Worm (Caenorhabditis elegans) whole organism, L1 larva: ENCODE measurements around the gene F57B9.8.
A peak's percentile ranks its signal among the peaks of the same experiment; 100 is the strongest.

Experiments
- C16A3.4 ChIP-seq: fragments of 150-350 bp; optimal IDR thresholded peaks from 2 replicates; lab custom pipeline; 2014; ENCODE audit warnings: missing biosample characterization, missing genetic modification characterization
- C34B4.2 ChIP-seq: sonication (generic microtip); optimal IDR thresholded peaks from 2 replicates; lab custom pipeline; 2017; ENCODE audit warnings: mild to moderate bottlenecking, missing genetic modification characterization, missing compliant biosample characterization
- F16B12.6 ChIP-seq: fragments of 150-350 bp; optimal IDR thresholded peaks from 2 replicates; lab custom pipeline; 2014; ENCODE audit warnings: missing biosample characterization, missing genetic modification characterization
- ama-1 ChIP-seq: fragments of 150-350 bp; optimal IDR thresholded peaks from 2 replicates; lab custom pipeline; 2014
- blmp-1 ChIP-seq: fragments of 150-350 bp; optimal IDR thresholded peaks from 2 replicates; lab custom pipeline; 2014; ENCODE audit warnings: missing biosample characterization, missing genetic modification characterization
- ceh-8 ChIP-seq: fragments of 200-800 bp; sonication (Bioruptor generic); optimal IDR thresholded peaks from 2 replicates; lab custom pipeline; 2018; ENCODE audit warnings: mild to moderate bottlenecking, missing genetic modification characterization, moderate library complexity, missing compliant biosample characterization
- ceh-90 ChIP-seq: sonication (generic microtip); optimal IDR thresholded peaks from 2 replicates; lab custom pipeline; 2016; ENCODE audit warnings: missing genetic modification characterization, missing compliant biosample characterization
- ces-1 ChIP-seq: fragments of 150-350 bp; optimal IDR thresholded peaks from 2 replicates; lab custom pipeline; 2014; ENCODE audit warnings: missing biosample characterization, missing genetic modification reagents, missing genetic modification characterization
- dpl-1 ChIP-seq, 3 experiments: fragments of 150-350 bp in 2 of 3; sonication (generic microtip) in 1 of 3; optimal IDR thresholded peaks; 2 replicates each; lab custom pipeline; 2014 to 2017; ENCODE audit warnings: missing biosample characterization in 3 of 3, missing genetic modification characterization in 3 of 3, missing genetic modification reagents in 3 of 3
- dsc-1 ChIP-seq: sonication (generic microtip); optimal IDR thresholded peaks from 2 replicates; lab custom pipeline; 2016; ENCODE audit warnings: mild to moderate bottlenecking, missing genetic modification characterization, missing compliant biosample characterization
- egl-27 ChIP-seq, 2 experiments: fragments of 150-350 bp in 1 of 2; sonication (generic microtip); optimal IDR thresholded peaks; 3 replicates each; lab custom pipeline; 2017 to 2018; ENCODE audit warnings: missing biosample characterization in 2 of 2, missing genetic modification characterization in 2 of 2, missing genetic modification reagents in 2 of 2
- fkh-10 ChIP-seq: sonication (generic microtip); optimal IDR thresholded peaks from 2 replicates; lab custom pipeline; 2017; ENCODE audit warnings: missing biosample characterization, missing genetic modification reagents, missing genetic modification characterization
- fkh-8 ChIP-seq: sonication (generic microtip); optimal IDR thresholded peaks from 2 replicates; lab custom pipeline; 2016; ENCODE audit warnings: mild to moderate bottlenecking, missing genetic modification characterization, missing compliant biosample characterization
- grh-1 ChIP-seq: fragments of 200-800 bp; sonication (Bioruptor generic); IDR thresholded peaks from 2 replicates; pipeline ENCODE4 v1.3.6; 2022; ENCODE audit warnings: missing genetic modification reagents, missing genetic modification characterization, missing compliant biosample characterization
- hpl-2 ChIP-seq: fragments of 150-350 bp; optimal IDR thresholded peaks from 2 replicates; lab custom pipeline; 2014; ENCODE audit warnings: missing biosample characterization, missing genetic modification reagents, missing genetic modification characterization
- irx-1 ChIP-seq: sonication (generic microtip); optimal IDR thresholded peaks from 2 replicates; lab custom pipeline; 2016; ENCODE audit warnings: missing genetic modification characterization, missing compliant biosample characterization
- isw-1 ChIP-seq: fragments of 200-800 bp; sonication (Bioruptor generic); IDR thresholded peaks from 2 replicates; pipeline ENCODE4 v1.3.6; 2022; ENCODE audit warnings: missing genetic modification characterization, missing compliant biosample characterization
- lin-13 ChIP-seq: fragments of 150-350 bp; optimal IDR thresholded peaks from 2 replicates; lab custom pipeline; 2014; ENCODE audit warnings: missing biosample characterization, missing genetic modification reagents, missing genetic modification characterization
- lin-14 ChIP-seq: fragments of 200-800 bp; sonication (Bioruptor generic); optimal IDR thresholded peaks from 2 replicates; lab custom pipeline; 2018; ENCODE audit warnings: mild to moderate bottlenecking, missing genetic modification characterization, moderate library complexity, missing compliant biosample characterization
- lin-35 ChIP-seq, 2 experiments: fragments of 150-350 bp; optimal IDR thresholded peaks; 2 replicates each; lab custom pipeline; 2014; ENCODE audit warnings: missing biosample characterization in 2 of 2, missing genetic modification characterization in 2 of 2, missing genetic modification reagents in 2 of 2
- lir-3 ChIP-seq: sonication (generic microtip); optimal IDR thresholded peaks from 2 replicates; lab custom pipeline; 2016; ENCODE audit warnings: mild to moderate bottlenecking, missing genetic modification characterization, moderate library complexity, missing compliant biosample characterization; ENCODE audit not compliant: poor library complexity
- lsy-2 ChIP-seq, 2 experiments: fragments of 150-350 bp; optimal IDR thresholded peaks; 2 replicates each; lab custom pipeline; 2014; ENCODE audit warnings: missing biosample characterization in 2 of 2, missing genetic modification characterization in 2 of 2
- mdl-1 ChIP-seq, 2 experiments: fragments of 150-350 bp; optimal IDR thresholded peaks; 2 replicates each; lab custom pipeline; 2014 to 2017; ENCODE audit warnings: missing biosample characterization in 2 of 2, missing genetic modification characterization in 2 of 2, inconsistent platforms in 1 of 2
- nhr-11 ChIP-seq: fragments of 150-350 bp; optimal IDR thresholded peaks from 2 replicates; lab custom pipeline; 2014; ENCODE audit warnings: missing biosample characterization, missing genetic modification characterization
- nhr-19 ChIP-seq: fragments of 200-800 bp; sonication (Bioruptor generic); conservative IDR thresholded peaks from 2 replicates; pipeline ENCODE4 v1.3.6; 2022; ENCODE audit warnings: missing genetic modification characterization, missing compliant biosample characterization
- nhr-20 ChIP-seq: sonication (generic microtip); optimal IDR thresholded peaks from 2 replicates; lab custom pipeline; 2016; ENCODE audit warnings: mild to moderate bottlenecking, missing genetic modification characterization, missing compliant biosample characterization
- nhr-237 ChIP-seq: fragments of 150-350 bp; optimal IDR thresholded peaks from 2 replicates; lab custom pipeline; 2014; ENCODE audit warnings: missing biosample characterization, missing genetic modification characterization
- nhr-28 ChIP-seq: fragments of 150-350 bp; optimal IDR thresholded peaks from 2 replicates; lab custom pipeline; 2014; ENCODE audit warnings: missing biosample characterization, missing genetic modification characterization
- nhr-76 ChIP-seq: sonication (generic microtip); optimal IDR thresholded peaks from 2 replicates; lab custom pipeline; 2017; ENCODE audit warnings: missing biosample characterization, missing genetic modification characterization
- pax-3 ChIP-seq: fragments of 200-800 bp; sonication (Bioruptor generic); optimal IDR thresholded peaks from 2 replicates; lab custom pipeline; 2018; ENCODE audit warnings: mild to moderate bottlenecking, missing genetic modification characterization, moderate library complexity, missing compliant biosample characterization
- rnt-1 ChIP-seq: sonication (generic microtip); optimal IDR thresholded peaks from 2 replicates; lab custom pipeline; 2016; ENCODE audit warnings: mild to moderate bottlenecking, missing genetic modification characterization, moderate library complexity, missing compliant biosample characterization
- sox-4 ChIP-seq: sonication (generic microtip); optimal IDR thresholded peaks from 2 replicates; lab custom pipeline; 2016; ENCODE audit warnings: missing genetic modification characterization, missing compliant biosample characterization
- sptf-1 ChIP-seq: fragments of 150-350 bp; optimal IDR thresholded peaks from 2 replicates; lab custom pipeline; 2014; ENCODE audit warnings: missing biosample characterization, missing genetic modification characterization
- tlp-1 ChIP-seq: fragments of 150-350 bp; optimal IDR thresholded peaks from 2 replicates; lab custom pipeline; 2014; ENCODE audit warnings: missing biosample characterization, missing genetic modification characterization
- unc-98 ChIP-seq: fragments of 200-800 bp; sonication (Bioruptor generic); IDR thresholded peaks from 2 replicates; pipeline ENCODE4 v1.3.6; 2022; ENCODE audit warnings: missing genetic modification characterization, missing compliant biosample characterization
- xbp-1 ChIP-seq: sonication (generic microtip); optimal IDR thresholded peaks from 2 replicates; lab custom pipeline; 2016; ENCODE audit warnings: missing genetic modification characterization, missing compliant biosample characterization
- zip-4 ChIP-seq: fragments of 200-800 bp; sonication (Bioruptor generic); optimal IDR thresholded peaks from 2 replicates; lab custom pipeline; 2018; ENCODE audit warnings: mild to moderate bottlenecking, missing genetic modification characterization, moderate library complexity, missing compliant biosample characterization
- ztf-11 ChIP-seq, 2 experiments: sonication (generic microtip); optimal IDR thresholded peaks; 2 replicates each; lab custom pipeline; 2016 to 2017; ENCODE audit warnings: missing genetic modification characterization in 2 of 2, missing biosample characterization in 1 of 2, missing compliant biosample characterization in 1 of 2
- ztf-4 ChIP-seq: fragments of 150-350 bp; optimal IDR thresholded peaks from 2 replicates; lab custom pipeline; 2014; ENCODE audit warnings: missing biosample characterization, missing genetic modification characterization

F57B9.8 gene

DNA sequence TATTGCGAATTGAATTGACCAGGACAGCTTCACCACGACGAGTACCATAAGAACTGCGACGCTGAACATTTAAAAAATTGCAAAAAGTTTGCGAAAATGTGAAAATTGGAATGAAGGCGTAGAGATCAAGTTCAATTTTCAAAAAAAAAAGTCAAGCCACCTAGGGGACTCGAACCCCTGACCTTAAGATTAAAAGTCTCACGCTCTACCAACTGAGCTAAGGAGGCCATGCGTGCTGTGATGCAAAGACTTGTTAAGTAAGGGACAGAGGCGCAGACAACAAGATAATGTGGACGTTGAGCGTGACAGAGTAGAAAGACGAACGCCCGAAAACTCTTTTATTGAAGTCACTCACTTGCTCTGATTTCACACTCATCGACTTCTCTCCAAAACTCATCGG is 47.5 kb downstream of the F57B9.8 start (continued):
- TF ChIP-seq irx-1 (tag; lab: Kevin White, UChicago), result peak; percentile 4
- peak; percentile 69 for TF ChIP-seq rnt-1 (tag; lab: Kevin White, UChicago)
- TF ChIP-seq isw-1 (GFP tag; lab: Robert Waterston, UW), result peak; percentile 12; the same call in 1 of the 2 replicates
- no peak for TF ChIP-seq ama-1 (lab: Kevin White, UChicago)
- TF ChIP-seq fkh-10 (GFP tag; lab: Kevin White, UChicago), result peak; percentile 37
- TF ChIP-seq dsc-1 (tag; lab: Kevin White, UChicago), result peak; percentile 63
- TF ChIP-seq nhr-19 (GFP tag; lab: Robert Waterston, UW), result peak; percentile 70
- TF ChIP-seq unc-98 (GFP tag; lab: Robert Waterston, UW), result peak; percentile 36; the same call in 1 of the 2 replicates
- peak; percentile 59 for TF ChIP-seq F16B12.6
- no peak for TF ChIP-seq sox-4 (tag; lab: Kevin White, UChicago)
- peak; percentile 62 for TF ChIP-seq lir-3 (tag; lab: Kevin White, UChicago)
- TF ChIP-seq lin-14, result peak; percentile 58
- TF ChIP-seq grh-1 (GFP tag; lab: Robert Waterston, UW), result peak; percentile 20; the same call in 1 of the 2 replicates
- TF ChIP-seq fkh-8 (tag; lab: Kevin White, UChicago), result peak; percentile 44
- peak; percentile 62 for TF ChIP-seq nhr-20 (tag; lab: Kevin White, UChicago)
- TF ChIP-seq C16A3.4 (tag; lab: Kevin White, UChicago), result peak; percentile 70
- TF ChIP-seq lin-35 (GFP tag; optimal IDR thresholded peaks at IDR 0.05; lab: Kevin White, UChicago), result peak; percentile 58 to 80
- peak; percentile 60 for TF ChIP-seq lin-13 (GFP tag; lab: Kevin White, UChicago)
- no peak for TF ChIP-seq nhr-11
- TF ChIP-seq xbp-1, result peak; percentile 56
- TF ChIP-seq ztf-4 (tag; lab: Kevin White, UChicago), result peak; percentile 38
- no peak for TF ChIP-seq C34B4.2 (tag; lab: Kevin White, UChicago)
- TF ChIP-seq egl-27 (tag; optimal IDR thresholded peaks at IDR 0.05; lab: Kevin White, UChicago), result peak in 1 of 2 experiments; percentile 5
- no peak for TF ChIP-seq tlp-1 (tag; lab: Kevin White, UChicago)
- TF ChIP-seq hpl-2, result no peak
- no peak for TF ChIP-seq ztf-11 (tag; optimal IDR thresholded peaks at IDR 0.05; lab: Kevin White, UChicago)
- peak; percentile 6 for TF ChIP-seq nhr-237 (tag; lab: Kevin White, UChicago)
- no peak for TF ChIP-seq zip-4 (GFP tag; lab: Kevin White, UChicago)
- TF ChIP-seq lsy-2 (tag; optimal IDR thresholded peaks at IDR 0.05; lab: Kevin White, UChicago), result peak; percentile 59 to 75

DNA sequence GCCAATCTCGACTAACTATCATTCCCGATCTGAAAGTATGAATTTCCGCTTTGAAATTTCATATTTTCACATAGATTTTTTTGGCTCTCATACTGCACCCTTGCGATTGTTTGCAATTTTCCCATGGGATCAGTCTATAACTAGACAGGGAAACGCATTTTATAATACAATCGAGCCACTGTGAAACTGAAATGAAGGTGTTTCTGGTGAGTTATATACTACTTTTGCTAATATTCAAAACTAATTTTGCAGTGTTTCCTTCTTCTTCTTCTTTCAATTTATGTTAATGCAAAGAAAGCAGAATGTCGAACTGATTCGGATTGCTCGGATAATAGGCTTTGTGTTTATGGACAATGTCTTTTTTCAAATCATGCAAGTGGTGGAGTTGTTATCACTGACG is 49.2 kb downstream of the F57B9.8 start:
- TF ChIP-seq xbp-1 (no peak), nhr-76 (tag; lab: Kevin White, UChicago) (no peak), mdl-1 (tag; optimal IDR thresholded peaks at IDR 0.05; lab: Kevin White, UChicago) (no peak), sox-4 (tag; lab: Kevin White, UChicago) (no peak), blmp-1 (tag; lab: Kevin White, UChicago) (no peak), ceh-8 (GFP tag; lab: Kevin White, UChicago) (no peak), dpl-1 (GFP tag; optimal IDR thresholded peaks at IDR 0.05; lab: Kevin White, UChicago) (no peak), pax-3 (tag; lab: Kevin White, UChicago) (no peak), lin-35 (GFP tag; optimal IDR thresholded peaks at IDR 0.05; lab: Kevin White, UChicago) (no peak), nhr-28 (tag; lab: Kevin White, UChicago) (no peak), ceh-90 (tag; lab: Kevin White, UChicago) (no peak)

DNA sequence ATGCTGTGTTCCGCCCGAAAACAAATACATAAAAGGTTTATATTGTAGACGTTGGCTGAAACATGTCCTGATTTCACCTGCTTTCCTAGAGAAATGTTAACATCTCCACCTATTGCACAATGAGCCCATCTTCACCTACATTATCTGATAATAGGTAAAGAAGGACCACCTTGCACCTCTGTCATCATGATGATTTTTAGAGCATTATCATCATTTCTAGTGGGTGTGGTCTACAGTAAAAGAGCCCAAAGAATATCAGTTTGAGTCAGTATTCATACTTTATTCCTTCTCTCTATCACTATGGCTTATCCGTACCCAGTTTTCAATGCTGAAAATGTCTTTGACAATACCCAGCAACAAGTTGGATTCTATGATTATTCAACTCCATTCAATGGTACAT is 50.9 kb downstream of the F57B9.8 start, which contains the start of gene med-2:
Gene med-2, plus strand, starts transcription at position 301 of the 400 bp plus-strand sequence.
- TF ChIP-seq sptf-1 (tag; lab: Kevin White, UChicago) (no peak), ces-1 (GFP tag; lab: Kevin White, UChicago) (no peak), ama-1 (lab: Kevin White, UChicago) (no peak), F16B12.6 (no peak)
